Fruit fly (Drosophila melanogaster): ENCODE measurements around the gene CG11248.
A peak's percentile ranks its signal among the peaks of the same experiment; 100 is the strongest.

CG11248 gene

dm6 chr3L:21666880-21667279, 13.0 kb upstream of the CG11248 start, which contains the start of gene Cpr78E (continued):
- TF ChIP-seq tin (GFP tag; optimal IDR thresholded peaks at IDR 0.05) (no peak), CG10267 (tag; optimal IDR thresholded peaks at IDR 0.05) (no peak)

- TF ChIP-seq crol (GFP tag; IDR thresholded peaks at IDR 0.05) = peak; percentile 13; the same call in 1 of the 2 replicates
- TF ChIP-seq Max (GFP tag; optimal IDR thresholded peaks at IDR 0.05) = no peak
- TF ChIP-seq peb (GFP tag; IDR thresholded peaks at IDR 0.05) = 0 out of 2 replicates have a peak, but pooled peaks have one; percentile 11
- no peak for TF ChIP-seq CG13296 (GFP tag; optimal IDR thresholded peaks at IDR 0.05)
- no peak for TF ChIP-seq B-H2 (GFP tag; optimal IDR thresholded peaks at IDR 0.05)
- 0 out of 2 replicates have a peak, but pooled peaks have one; percentile 9 for TF ChIP-seq ara (GFP tag; IDR thresholded peaks at IDR 0.05)
- TF ChIP-seq CG13775 (GFP tag; optimal IDR thresholded peaks at IDR 0.05) = no peak
- no peak for TF ChIP-seq CG13894 (tag; optimal IDR thresholded peaks at IDR 0.05)
- no peak for TF ChIP-seq CG31388 (GFP tag; optimal IDR thresholded peaks at IDR 0.05)
- TF ChIP-seq CG12219 (GFP tag; optimal IDR thresholded peaks at IDR 0.05) = no peak
- 0 out of 2 replicates have a peak, but pooled peaks have one; percentile 6 for TF ChIP-seq CG1024 (GFP tag; IDR thresholded peaks at IDR 0.05)
- TF ChIP-seq CG8388 (GFP tag; optimal IDR thresholded peaks at IDR 0.05) = no peak
- TF ChIP-seq sqz (GFP tag; optimal IDR thresholded peaks at IDR 0.05) = no peak
- TF ChIP-seq CG12769 (tag; optimal IDR thresholded peaks at IDR 0.05) = peak; percentile 95
These were observed 12.3 kb upstream of the CG11248 start for dm6 chr3L:21667530-21667929.

- TF ChIP-seq ash1 (GFP tag; optimal IDR thresholded peaks at IDR 0.05) (no peak), CG1603 (tag; optimal IDR thresholded peaks at IDR 0.05) (no peak), CG8290 (GFP tag; optimal IDR thresholded peaks at IDR 0.05) (no peak), CG8290 (tag; optimal IDR thresholded peaks at IDR 0.05) (no peak), Atf-2 (GFP tag; optimal IDR thresholded peaks at IDR 0.05) (no peak), Ravus (GFP tag; IDR thresholded peaks at IDR 0.05) (no peak), Stat92E (GFP tag; optimal IDR thresholded peaks at IDR 0.05) (no peak), Nf-YC (tag; optimal IDR thresholded peaks at IDR 0.05) (no peak), NC2β (GFP tag; optimal IDR thresholded peaks at IDR 0.05) (no peak), wek (GFP tag; optimal IDR thresholded peaks at IDR 0.05) (no peak), Aef1 (GFP tag; IDR thresholded peaks at IDR 0.05) (no peak), HmgD (GFP tag; optimal IDR thresholded peaks at IDR 0.05) (no peak), Oaz (GFP tag; IDR thresholded peaks at IDR 0.05) (no peak), ssp (GFP tag; IDR thresholded peaks at IDR 0.05) (no peak), CG43689 (GFP tag; IDR thresholded peaks at IDR 0.05) (no peak), cas (GFP tag; IDR thresholded peaks at IDR 0.05) (no peak), pb (GFP tag; optimal IDR thresholded peaks at IDR 0.05) (no peak), Deaf1 (tag; optimal IDR thresholded peaks at IDR 0.05) (no peak)
These were observed 8.0 kb upstream of the CG11248 start, which contains the start of gene CG11249 for dm6 chr3L:21671839-21672238. CG11249 (plus strand) TSS chr3L:21672139.

- TF ChIP-seq CG2116 (GFP tag; optimal IDR thresholded peaks at IDR 0.05) (no peak), Ets65A (GFP tag) (peak; percentile 22)
These were observed 4.1 kb downstream of the CG11248 start, which contains the start of gene Sfp78E for dm6 chr3L:21683942-21684341. Sfp78E (minus strand) TSS chr3L:21684042.

- TF ChIP-seq CG17802 (tag; optimal IDR thresholded peaks at IDR 0.05) (no peak), Sry-β (GFP tag; optimal IDR thresholded peaks at IDR 0.05) (no peak), Taf1 (GFP tag; IDR thresholded peaks at IDR 0.05) (no peak), Ets65A (GFP tag) (no peak), CG10209 (GFP tag; optimal IDR thresholded peaks at IDR 0.05) (no peak), psq (GFP tag; optimal IDR thresholded peaks at IDR 0.05) (no peak), Xbp1 (GFP tag; optimal IDR thresholded peaks at IDR 0.05) (no peak), CG15696 (tag; optimal IDR thresholded peaks at IDR 0.05) (no peak), Drgx (GFP tag; IDR thresholded peaks at IDR 0.05) (peak; percentile 39; the same call in 1 of the 2 replicates), CG9437 (GFP tag; optimal IDR thresholded peaks at IDR 0.05) (no peak), nom (GFP tag; optimal IDR thresholded peaks at IDR 0.05) (peak; percentile 70), klu (GFP tag; IDR thresholded peaks at IDR 0.05) (no peak)
These were observed 5.9 kb downstream of the CG11248 start for dm6 chr3L:21685753-21686152.
